Fruit fly (Drosophila melanogaster) Kc167 (cell line): Measurements from ENCODE around the gene Pcd.

Experiments
- Myc ChIP-seq: fragments of >200 bp; optimal IDR thresholded peaks from 2 replicates; lab custom pipeline; 2017; ENCODE audit warnings: missing external identifiers
- h ChIP-seq: fragments of >200 bp; optimal IDR thresholded peaks from 3 replicates; lab custom pipeline; 2018; ENCODE audit warnings: missing external identifiers
- psq ChIP-seq: fragments of >200 bp; optimal IDR thresholded peaks from 2 replicates; lab custom pipeline; 2017; ENCODE audit warnings: missing external identifiers
- ttk ChIP-seq: sonication (Bioruptor generic); optimal IDR thresholded peaks from 2 replicates; lab custom pipeline; 2017; ENCODE audit warnings: missing external identifiers

dm6 chr3R:29681241-29681640, 41.7 kb upstream of the Pcd start:
- no peak for TF ChIP-seq ttk (lab: Kevin White, UChicago)
- TF ChIP-seq h (lab: Kevin White, UChicago): no peak
- TF ChIP-seq psq (lab: Kevin White, UChicago): no peak
- TF ChIP-seq Myc (lab: Kevin White, UChicago): no peak
